Worm (Caenorhabditis elegans): ENCODE data around the gene nhr-86.

The nhr-86 gene

DNA sequence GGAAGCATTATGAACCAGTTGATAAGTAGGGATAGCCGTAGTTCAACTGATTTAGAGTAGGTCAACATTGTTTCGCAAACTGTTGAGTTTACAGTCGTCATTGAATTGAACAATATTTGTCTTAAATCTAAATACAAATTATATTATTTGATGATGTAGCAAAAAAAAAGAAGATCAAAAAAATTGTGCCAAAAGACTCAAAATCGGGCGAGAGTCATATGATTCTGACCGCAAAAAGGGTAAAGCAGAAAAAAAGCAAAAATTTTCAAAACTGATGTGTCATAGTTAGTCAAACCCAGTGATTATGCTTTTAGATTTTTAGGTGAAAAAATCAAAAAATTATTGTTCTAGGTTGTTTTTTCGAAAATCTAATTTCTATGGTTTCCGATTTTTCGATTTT is 38.9 kb downstream of the nhr-86 start, which contains the start of gene srab-13:
TSS of gene srab-13 (minus strand) at position 101 of the 400 bp plus-strand sequence.
- no peak for TF ChIP-seq lir-3 (tag; optimal IDR thresholded peaks at IDR 0.05; ENCODE audit: poor library complexity)
- TF ChIP-seq C34B4.2 (tag; optimal IDR thresholded peaks at IDR 0.05), result no peak
- no peak for TF ChIP-seq isw-1 (GFP tag; IDR thresholded peaks at IDR 0.05)
- no peak for TF ChIP-seq mep-1 (tag; optimal IDR thresholded peaks at IDR 0.05)
- no peak for TF ChIP-seq nhr-19 (GFP tag; conservative IDR thresholded peaks at IDR 0.05)
- no peak for TF ChIP-seq dpl-1 (GFP tag; optimal IDR thresholded peaks at IDR 0.05)
- no peak for TF ChIP-seq ceh-90 (tag; optimal IDR thresholded peaks at IDR 0.05)
- no peak for TF ChIP-seq sox-4 (tag; optimal IDR thresholded peaks at IDR 0.05)
- TF ChIP-seq mef-2 (tag; optimal IDR thresholded peaks at IDR 0.05), result no peak
- no peak for TF ChIP-seq unc-130 (tag; optimal IDR thresholded peaks at IDR 0.05)
- TF ChIP-seq hpl-2 (GFP tag; optimal IDR thresholded peaks at IDR 0.05), result no peak
- TF ChIP-seq jun-1 (tag; optimal IDR thresholded peaks at IDR 0.05), result no peak
- no peak for TF ChIP-seq blmp-1 (tag; optimal IDR thresholded peaks at IDR 0.05)
- TF ChIP-seq egl-13 (tag; optimal IDR thresholded peaks at IDR 0.05), result no peak
- TF ChIP-seq zip-4 (GFP tag; optimal IDR thresholded peaks at IDR 0.05), result no peak
- TF ChIP-seq nhr-77 (tag; optimal IDR thresholded peaks at IDR 0.05), result no peak
- no peak for TF ChIP-seq snu-23 (GFP tag; optimal IDR thresholded peaks at IDR 0.05)

DNA sequence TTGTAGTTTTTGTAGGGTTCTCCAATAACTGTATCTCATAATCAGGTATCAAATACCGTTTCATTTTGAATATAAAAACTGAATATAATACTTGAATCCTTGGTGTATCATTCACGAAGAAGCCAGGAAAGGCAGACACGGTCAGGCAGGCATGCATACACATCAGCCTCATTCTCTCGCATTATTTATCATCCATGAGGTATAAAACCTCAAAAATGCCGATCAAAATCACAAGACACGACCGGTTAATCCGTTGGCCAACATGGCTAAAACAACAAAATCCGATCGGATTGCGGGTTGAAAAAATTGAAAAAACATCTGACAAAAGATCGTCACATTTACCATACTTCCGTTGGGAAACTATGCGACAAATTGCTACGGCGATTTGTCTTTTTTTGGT is 44.3 kb downstream of the nhr-86 start, which contains the start of gene F59A7.5:
TSS of gene F59A7.5 (plus strand) at position 301 of the 400 bp plus-strand sequence.
- TF ChIP-seq ces-1 (GFP tag; optimal IDR thresholded peaks at IDR 0.05), result no peak
- TF ChIP-seq nhr-84 (tag; optimal IDR thresholded peaks at IDR 0.05), result no peak

ce11 chrV:2021283-2021682 is 45.4 kb downstream of the nhr-86 start:
- TF ChIP-seq tlp-1 (tag; optimal IDR thresholded peaks at IDR 0.05) (no peak), ces-1 (GFP tag; optimal IDR thresholded peaks at IDR 0.05) (no peak), fkh-8 (tag; optimal IDR thresholded peaks at IDR 0.05) (peak; percentile 59), nhr-47 (tag; optimal IDR thresholded peaks at IDR 0.05) (peak; percentile 50), nhr-71 (tag; optimal IDR thresholded peaks at IDR 0.05) (peak; percentile 59)

ce11 chrV:2018689-2019088 is 48.0 kb downstream of the nhr-86 start, which contains the start of gene F59A7.14:
Gene F59A7.14 (plus strand): TSS chrV:2018989.
- no peak for TF ChIP-seq efl-3 (GFP tag; optimal IDR thresholded peaks at IDR 0.05)

DNA sequence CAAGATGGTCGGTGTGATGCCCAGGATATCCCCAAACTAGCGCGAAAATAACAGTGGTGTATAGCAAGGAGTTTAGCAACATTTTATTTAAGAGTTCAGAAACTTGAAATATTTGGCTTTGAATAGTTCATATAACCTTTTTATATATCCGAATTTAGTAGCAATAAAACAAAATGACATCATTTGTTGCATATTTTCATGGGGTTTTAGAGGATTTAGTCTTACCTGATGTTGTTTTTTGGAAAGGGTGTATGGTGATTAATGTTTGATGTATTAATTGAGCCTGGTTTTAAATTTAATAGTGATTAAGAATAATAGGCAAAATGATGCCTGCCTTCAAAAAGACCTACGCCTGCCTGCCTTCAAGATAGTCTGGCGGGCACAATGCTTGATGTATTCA is 50.2 kb downstream of the nhr-86 start, which contains the start of gene F59A7.2:
TSS of gene F59A7.2 (minus strand) at position 101 of the 400 bp plus-strand sequence.
- no peak for TF ChIP-seq xbp-1 (tag; optimal IDR thresholded peaks at IDR 0.05)
- TF ChIP-seq snpc-4 (tag; optimal IDR thresholded peaks at IDR 0.05), result no peak
- no peak for TF ChIP-seq hlh-17 (GFP tag; optimal IDR thresholded peaks at IDR 0.05; ENCODE audit: borderline replicate concordance)
- no peak for TF ChIP-seq C04F5.9 (tag; optimal IDR thresholded peaks at IDR 0.05)
- TF ChIP-seq nhr-19 (GFP tag; conservative IDR thresholded peaks at IDR 0.05), result no peak
- no peak for TF ChIP-seq nhr-77 (tag; optimal IDR thresholded peaks at IDR 0.05)

ce11 chrV:2013824-2014223 is 52.8 kb downstream of the nhr-86 start, which contains the start of gene F59A7.11:
Gene F59A7.11 (minus strand): TSS chrV:2013924.
- TF ChIP-seq ceh-8 (GFP tag; optimal IDR thresholded peaks at IDR 0.05) (no peak), unc-98 (GFP tag; IDR thresholded peaks at IDR 0.05) (no peak)

- TF ChIP-seq irx-1 (tag; optimal IDR thresholded peaks at IDR 0.05) (no peak), unc-30 (tag; optimal IDR thresholded peaks at IDR 0.05) (no peak), tbx-2 (tag; optimal IDR thresholded peaks at IDR 0.05) (no peak)
Observed at ce11 chrV:2011777-2012176, 54.9 kb downstream of the nhr-86 start, which contains the start of gene F59A7.7. Gene F59A7.7 (plus strand): TSS chrV:2012077.
